Worm (Caenorhabditis elegans) whole organism, L3 larva: ENCODE measurements around the gene T21E8.5.

Source experiments
- ama-1 ChIP-seq: fragments of 150-350 bp; optimal IDR thresholded peaks from 2 replicates; lab custom pipeline; 2018
- egl-27 ChIP-seq: sonication (generic microtip); optimal IDR thresholded peaks from 4 replicates; lab custom pipeline; 2017; ENCODE audit warnings: missing biosample characterization, missing genetic modification reagents, missing genetic modification characterization
- fos-1 ChIP-seq: fragments of 150-350 bp; optimal IDR thresholded peaks from 2 replicates; lab custom pipeline; 2014; ENCODE audit warnings: missing biosample characterization, missing genetic modification characterization
- lin-15B ChIP-seq: fragments of 150-350 bp; optimal IDR thresholded peaks from 2 replicates; lab custom pipeline; 2014; ENCODE audit warnings: missing biosample characterization, missing genetic modification characterization
- nfya-1 ChIP-seq: sonication (generic microtip); optimal IDR thresholded peaks from 2 replicates; lab custom pipeline; 2017; ENCODE audit warnings: missing genetic modification characterization, mild to moderate bottlenecking, missing compliant biosample characterization, antibody characterized with exemption, moderate library complexity; ENCODE audit not compliant: insufficient read depth
- nhr-237 ChIP-seq: fragments of 150-350 bp; optimal IDR thresholded peaks from 2 replicates; lab custom pipeline; 2014; ENCODE audit warnings: missing biosample characterization, missing genetic modification characterization
- nhr-28 ChIP-seq: fragments of 150-350 bp; optimal IDR thresholded peaks from 2 replicates; lab custom pipeline; 2014; ENCODE audit warnings: missing biosample characterization, missing genetic modification characterization
- pha-4 ChIP-seq: fragments of 150-350 bp; optimal IDR thresholded peaks from 2 replicates; lab custom pipeline; 2014; ENCODE audit warnings: missing biosample characterization, missing genetic modification reagents, missing genetic modification characterization
- tbx-2 ChIP-seq: sonication (generic microtip); optimal IDR thresholded peaks from 2 replicates; lab custom pipeline; 2016; ENCODE audit warnings: mild to moderate bottlenecking, missing genetic modification characterization, missing compliant biosample characterization
- unc-62 ChIP-seq: fragments of 150-350 bp; sonication (generic microtip); optimal IDR thresholded peaks from 4 replicates; lab custom pipeline; 2014; ENCODE audit warnings: missing biosample characterization, missing genetic modification reagents, missing genetic modification characterization
- zag-1 ChIP-seq: fragments of 150-350 bp; optimal IDR thresholded peaks from 2 replicates; lab custom pipeline; 2014; ENCODE audit warnings: missing biosample characterization, missing genetic modification characterization
- ztf-4 ChIP-seq: fragments of 150-350 bp; optimal IDR thresholded peaks from 2 replicates; lab custom pipeline; 2014; ENCODE audit warnings: missing biosample characterization, missing genetic modification characterization

ce11 chrX:10916194-10916593 is 30.2 kb downstream of the T21E8.5 start:
- no peak for TF ChIP-seq tbx-2 (tag; lab: Kevin White, UChicago)
- TF ChIP-seq zag-1, result no peak
- TF ChIP-seq egl-27, result no peak
- peak; percentile 55 for TF ChIP-seq pha-4 (tag; lab: Kevin White, UChicago)
- no peak for TF ChIP-seq lin-15B (tag; lab: Kevin White, UChicago)
- TF ChIP-seq nhr-237, result no peak
- TF ChIP-seq unc-62 (GFP tag; lab: Kevin White, UChicago), result no peak
- TF ChIP-seq fos-1 (tag; lab: Kevin White, UChicago), result no peak
- TF ChIP-seq ama-1 (lab: Kevin White, UChicago), result no peak
- no peak for TF ChIP-seq ztf-4 (tag; lab: Kevin White, UChicago)
- no peak for TF ChIP-seq nfya-1
- no peak for TF ChIP-seq nhr-28 (tag; lab: Kevin White, UChicago)
